Worm (Caenorhabditis elegans): Measurements from ENCODE around the gene fbxa-210.
"Not testable (repeated sequence)": the region's sequence is repeated elsewhere in the genome, so short reads cannot be mapped to it uniquely, and the experiment has no call there.

- TF ChIP-seq unc-130 (GFP tag; optimal IDR thresholded peaks at IDR 0.05); sea-2 (GFP tag; IDR thresholded peaks at IDR 0.05); bed-2 (GFP tag; IDR thresholded peaks at IDR 0.05); hlh-26 (GFP tag; conservative IDR thresholded peaks at IDR 0.05); lir-1 (GFP tag; conservative IDR thresholded peaks at IDR 0.05): not testable (repeated sequence)
Measured at ce11 chrV:18115054-18115453, 10.1 kb upstream of the fbxa-210 start.
